Fruit fly (Drosophila melanogaster): ENCODE measurements around the gene Iru.

dm6 chr3R:9035252-9035651, 29.0 kb downstream of the Iru start:
- no peak for TF ChIP-seq ttk (optimal IDR thresholded peaks at IDR 0.05)
- TF ChIP-seq h (optimal IDR thresholded peaks at IDR 0.05): no peak
